Fruit fly (Drosophila melanogaster): ENCODE measurements around the gene path.

dm6 chr3L:9457619-9458092, 47.5 kb downstream of the path start, which contains the start of gene CG3437:
- no peak for TF ChIP-seq ttk (optimal IDR thresholded peaks at IDR 0.05)
- no peak for TF ChIP-seq psq (optimal IDR thresholded peaks at IDR 0.05)
